Fruit fly (Drosophila melanogaster) Kc167 (cell line): ENCODE results near the gene CG42507.

ENCODE experiments used
- Myc ChIP-seq: fragments of >200 bp; optimal IDR thresholded peaks from 2 replicates; lab custom pipeline; 2017; ENCODE audit warnings: missing external identifiers
- Sin3A ChIP-seq: fragments of >200 bp; optimal IDR thresholded peaks from 2 replicates; lab custom pipeline; 2018; ENCODE audit warnings: missing external identifiers
- h ChIP-seq: fragments of >200 bp; optimal IDR thresholded peaks from 3 replicates; lab custom pipeline; 2018; ENCODE audit warnings: missing external identifiers
- insv ChIP-seq: fragments of >200 bp; optimal IDR thresholded peaks from 3 replicates; lab custom pipeline; 2018; ENCODE audit warnings: missing external identifiers
- psq ChIP-seq: fragments of >200 bp; optimal IDR thresholded peaks from 2 replicates; lab custom pipeline; 2017; ENCODE audit warnings: missing external identifiers
- ttk ChIP-seq: sonication (Bioruptor generic); optimal IDR thresholded peaks from 2 replicates; lab custom pipeline; 2017; ENCODE audit warnings: missing external identifiers

CG42507 gene

dm6 chr3L:14760949-14761348, 3.2 kb upstream of the CG42507 start, which contains the start of gene Trl:
Gene Trl, minus strand, starts transcription at chr3L:14761049.
- TF ChIP-seq Myc (lab: Kevin White, UChicago) (no peak), h (lab: Kevin White, UChicago) (no peak), insv (lab: Kevin White, UChicago) (no peak), Sin3A (lab: Kevin White, UChicago) (no peak), ttk (lab: Kevin White, UChicago) (no peak), psq (lab: Kevin White, UChicago) (no peak)

dm6 chr3L:14759984-14760626, 2.3 kb upstream of the CG42507 start:
- TF ChIP-seq Sin3A (lab: Kevin White, UChicago) (no peak), Myc (lab: Kevin White, UChicago) (no peak), ttk (lab: Kevin White, UChicago) (no peak), h (lab: Kevin White, UChicago) (no peak), insv (lab: Kevin White, UChicago) (no peak), psq (lab: Kevin White, UChicago) (no peak)

- no peak for TF ChIP-seq Myc (lab: Kevin White, UChicago)
- TF ChIP-seq h (lab: Kevin White, UChicago) = no peak
- no peak for TF ChIP-seq insv (lab: Kevin White, UChicago)
- TF ChIP-seq psq (lab: Kevin White, UChicago) = no peak
- no peak for TF ChIP-seq Sin3A (lab: Kevin White, UChicago)
- TF ChIP-seq ttk (lab: Kevin White, UChicago) = no peak
Measured at dm6 chr3L:14759097-14759795, 1.5 kb upstream of the CG42507 start.

- no peak for TF ChIP-seq ttk (lab: Kevin White, UChicago)
- no peak for TF ChIP-seq Myc (lab: Kevin White, UChicago)
- TF ChIP-seq insv (lab: Kevin White, UChicago) = no peak
- TF ChIP-seq psq (lab: Kevin White, UChicago) = no peak
- no peak for TF ChIP-seq h (lab: Kevin White, UChicago)
- TF ChIP-seq Sin3A (lab: Kevin White, UChicago) = no peak
Measured at dm6 chr3L:14758730-14759096, 951 bp upstream of the CG42507 start.

dm6 chr3L:14756724-14757463, 868 bp downstream of the CG42507 start:
- no peak for TF ChIP-seq insv (lab: Kevin White, UChicago)
- TF ChIP-seq psq (lab: Kevin White, UChicago) = no peak
- no peak for TF ChIP-seq h (lab: Kevin White, UChicago)
- no peak for TF ChIP-seq Myc (lab: Kevin White, UChicago)
- TF ChIP-seq Sin3A (lab: Kevin White, UChicago) = no peak
- TF ChIP-seq ttk (lab: Kevin White, UChicago) = no peak

dm6 chr3L:14755951-14756723, 1.6 kb downstream of the CG42507 start:
- TF ChIP-seq Sin3A (lab: Kevin White, UChicago) (no peak), h (lab: Kevin White, UChicago) (no peak), ttk (lab: Kevin White, UChicago) (no peak), psq (lab: Kevin White, UChicago) (no peak), Myc (lab: Kevin White, UChicago) (no peak), insv (lab: Kevin White, UChicago) (no peak)

dm6 chr3L:14755046-14755643, 2.6 kb downstream of the CG42507 start:
- no peak for TF ChIP-seq psq (lab: Kevin White, UChicago)
- TF ChIP-seq Sin3A (lab: Kevin White, UChicago) = no peak
- TF ChIP-seq ttk (lab: Kevin White, UChicago) = no peak
- TF ChIP-seq h (lab: Kevin White, UChicago) = no peak

dm6 chr3L:14752816-14753215, 4.9 kb downstream of the CG42507 start:
- no peak for TF ChIP-seq h (lab: Kevin White, UChicago)
- TF ChIP-seq psq (lab: Kevin White, UChicago) = no peak
- no peak for TF ChIP-seq Sin3A (lab: Kevin White, UChicago)
- TF ChIP-seq insv (lab: Kevin White, UChicago) = no peak
- TF ChIP-seq ttk (lab: Kevin White, UChicago) = no peak
- TF ChIP-seq Myc (lab: Kevin White, UChicago) = no peak

dm6 chr3L:14751056-14751671, 6.6 kb downstream of the CG42507 start:
- TF ChIP-seq Myc (lab: Kevin White, UChicago) (no peak), ttk (lab: Kevin White, UChicago) (no peak), h (lab: Kevin White, UChicago) (no peak), psq (lab: Kevin White, UChicago) (no peak), Sin3A (lab: Kevin White, UChicago) (no peak), insv (lab: Kevin White, UChicago) (no peak)
